Fruit fly (Drosophila melanogaster) whole organism, embryonic: Measurements from ENCODE around the gene Cpr64Ab.

Experiments
- Ada2b ChIP-seq: fragments of 200-800 bp; sonication (Bioruptor generic); IDR thresholded peaks from 2 replicates; pipeline ENCODE4 v1.3.6; 2022; ENCODE audit warnings: missing biosample characterization, missing genetic modification characterization
- Atf6 ChIP-seq: fragments of 200-800 bp; sonication (Bioruptor generic); IDR thresholded peaks from 2 replicates; pipeline ENCODE4 v1.3.6; 2022; ENCODE audit warnings: missing biosample characterization, missing genetic modification characterization
- CG10267 ChIP-seq: fragments of 200-800 bp; sonication (Bioruptor generic); optimal IDR thresholded peaks from 2 replicates; lab custom pipeline; 2018; ENCODE audit warnings: missing biosample characterization, mild to moderate bottlenecking, missing genetic modification characterization, moderate library complexity
- CG10543 ChIP-seq: fragments of 200-800 bp; sonication (Bioruptor generic); optimal IDR thresholded peaks from 3 replicates; lab custom pipeline; 2017; ENCODE audit warnings: missing biosample characterization, mild to moderate bottlenecking, missing genetic modification characterization, moderate library complexity
- CG17802 ChIP-seq: fragments of 200-800 bp; sonication (Bioruptor generic); optimal IDR thresholded peaks from 2 replicates; lab custom pipeline; 2018; ENCODE audit warnings: missing biosample characterization, mild to moderate bottlenecking, missing genetic modification characterization, moderate library complexity
- CG32532 ChIP-seq: fragments of 200-800 bp; sonication (Bioruptor generic); IDR thresholded peaks from 2 replicates; pipeline ENCODE4 v1.3.6; 2022; ENCODE audit warnings: missing biosample characterization, missing genetic modification characterization
- CG3407 ChIP-seq: fragments of 200-800 bp; sonication (Bioruptor generic); optimal IDR thresholded peaks from 2 replicates; lab custom pipeline; 2018; ENCODE audit warnings: missing biosample characterization, mild to moderate bottlenecking, missing genetic modification characterization
- CG34422 ChIP-seq: fragments of 200-800 bp; sonication (Bioruptor generic); IDR thresholded peaks from 3 replicates; pipeline ENCODE4 v1.3.6; 2022; ENCODE audit warnings: missing biosample characterization, missing genetic modification characterization
- CG4617 ChIP-seq: fragments of 200-800 bp; sonication (Bioruptor generic); optimal IDR thresholded peaks from 3 replicates; lab custom pipeline; 2016; ENCODE audit warnings: missing biosample characterization, missing genetic modification characterization, borderline replicate concordance
- CG6254 ChIP-seq: fragments of 200-800 bp; sonication (Bioruptor generic); optimal IDR thresholded peaks from 3 replicates; lab custom pipeline; 2017; ENCODE audit warnings: mild to moderate bottlenecking, missing biosample characterization, missing genetic modification reagents, missing genetic modification characterization
- Drgx ChIP-seq: fragments of 200-800 bp; sonication (Bioruptor generic); IDR thresholded peaks from 2 replicates; pipeline ENCODE4 v1.3.6; 2022; ENCODE audit warnings: missing biosample characterization, missing genetic modification characterization
- Med ChIP-seq: fragments of 200-800 bp; sonication (Bioruptor generic); peaks from one replicate; lab custom pipeline; 2016; ENCODE audit warnings: missing biosample characterization, missing genetic modification characterization, mild to moderate bottlenecking, inconsistent platforms, moderate library complexity
- Myb ChIP-seq: fragments of 200-800 bp; sonication (Bioruptor generic); optimal IDR thresholded peaks from 2 replicates; lab custom pipeline; 2016; ENCODE audit warnings: missing biosample characterization, missing genetic modification characterization
- Pdp1 ChIP-seq, 2 experiments: fragments of 200-800 bp; sonication (Bioruptor generic); optimal IDR thresholded peaks; 3 replicates each; lab custom pipeline; 2016; ENCODE audit warnings: missing biosample characterization in 2 of 2, missing genetic modification characterization in 2 of 2, mild to moderate bottlenecking in 1 of 2, moderate library complexity in 1 of 2
- Rx ChIP-seq: fragments of 200-800 bp; sonication (Bioruptor generic); IDR thresholded peaks from 2 replicates; pipeline ENCODE4 v1.3.6; 2022; ENCODE audit warnings: missing biosample characterization, missing genetic modification characterization
- Side ChIP-seq: fragments of 200-800 bp; sonication (Bioruptor generic); optimal IDR thresholded peaks from 2 replicates; lab custom pipeline; 2016; ENCODE audit warnings: missing biosample characterization, missing genetic modification characterization
- Sin3A ChIP-seq: fragments of >200 bp; optimal IDR thresholded peaks from 2 replicates; lab custom pipeline; 2018
- Stat92E ChIP-seq, 3 experiments: fragments of >200 bp in 2 of 3; fragments of 200-800 bp in 1 of 3; sonication (Bioruptor generic) in 1 of 3; optimal IDR thresholded peaks; 2 replicates each; lab custom pipeline; 2017 to 2019; ENCODE audit warnings: missing biosample characterization in 3 of 3, missing genetic modification characterization in 3 of 3, mild to moderate bottlenecking in 1 of 3, moderate library complexity in 1 of 3
- ato ChIP-seq: fragments of 200-800 bp; sonication (Bioruptor generic); IDR thresholded peaks from 2 replicates; pipeline ENCODE4 v1.3.6; 2022; ENCODE audit warnings: missing biosample characterization, missing genetic modification characterization; ENCODE audit not compliant: partially characterized antibody
- cato ChIP-seq: fragments of 200-800 bp; sonication (Bioruptor generic); optimal IDR thresholded peaks from 2 replicates; lab custom pipeline; 2016; ENCODE audit warnings: missing biosample characterization, missing genetic modification characterization, borderline replicate concordance
- cg ChIP-seq: fragments of 200-800 bp; sonication (Bioruptor generic); optimal IDR thresholded peaks from 3 replicates; lab custom pipeline; 2019; ENCODE audit warnings: missing biosample characterization, mild to moderate bottlenecking, missing genetic modification characterization, moderate library complexity
- chm ChIP-seq: fragments of 200-800 bp; sonication (Bioruptor generic); IDR thresholded peaks from 2 replicates; pipeline ENCODE4 v1.3.6; 2022; ENCODE audit warnings: missing biosample characterization, missing genetic modification characterization
- ci ChIP-seq: fragments of 200-800 bp; sonication (Bioruptor generic); IDR thresholded peaks from 3 replicates; pipeline ENCODE4 v1.3.6; 2022; ENCODE audit warnings: missing biosample characterization, missing genetic modification characterization
- croc ChIP-seq: fragments of 200-800 bp; sonication (Bioruptor generic); conservative IDR thresholded peaks from 3 replicates; pipeline ENCODE4 v1.3.6; 2022; ENCODE audit warnings: missing biosample characterization, missing genetic modification characterization
- crp ChIP-seq, 2 experiments: fragments of 200-800 bp; sonication (Bioruptor generic); optimal IDR thresholded peaks; 2 replicates in 1 of 2; 3 replicates in 1 of 2; lab custom pipeline; 2017; ENCODE audit warnings: missing biosample characterization in 2 of 2, missing genetic modification characterization in 2 of 2, mild to moderate bottlenecking in 1 of 2, moderate library complexity in 1 of 2
- dpn ChIP-seq, 2 experiments: fragments of 200-800 bp; sonication (Bioruptor generic); optimal IDR thresholded peaks; 3 replicates each; lab custom pipeline; 2016; ENCODE audit warnings: missing biosample characterization in 2 of 2, missing genetic modification characterization in 2 of 2
- ems ChIP-seq: fragments of 200-800 bp; sonication (Bioruptor generic); optimal IDR thresholded peaks from 3 replicates; lab custom pipeline; 2016; ENCODE audit warnings: missing biosample characterization, missing genetic modification characterization
- esg ChIP-seq: fragments of 200-800 bp; sonication (Bioruptor generic); conservative IDR thresholded peaks from 2 replicates; pipeline ENCODE4 v1.3.6; 2022; ENCODE audit warnings: missing biosample characterization, missing genetic modification characterization
- gro ChIP-seq: fragments of 200-800 bp; sonication (Bioruptor generic); optimal IDR thresholded peaks from 2 replicates; lab custom pipeline; 2016; ENCODE audit warnings: missing biosample characterization, missing genetic modification characterization
- kay ChIP-seq: fragments of 200-800 bp; sonication (Bioruptor generic); optimal IDR thresholded peaks from 2 replicates; lab custom pipeline; 2016; ENCODE audit warnings: missing biosample characterization, missing genetic modification characterization
- ken ChIP-seq: fragments of 200-800 bp; sonication (Bioruptor generic); IDR thresholded peaks from 3 replicates; pipeline ENCODE4 v1.3.6; 2022; ENCODE audit warnings: missing biosample characterization, missing genetic modification characterization
- klu ChIP-seq: fragments of 200-800 bp; sonication (Bioruptor generic); IDR thresholded peaks from 2 replicates; pipeline ENCODE4 v1.3.6; 2022; ENCODE audit warnings: missing biosample characterization, missing genetic modification characterization
- kni ChIP-seq: fragments of 200-800 bp; sonication (Bioruptor generic); optimal IDR thresholded peaks from 3 replicates; lab custom pipeline; 2017; ENCODE audit warnings: mild to moderate bottlenecking, missing biosample characterization, missing genetic modification reagents, missing genetic modification characterization
- nmo ChIP-seq: fragments of 200-800 bp; sonication (Bioruptor generic); optimal IDR thresholded peaks from 2 replicates; lab custom pipeline; 2018; ENCODE audit warnings: missing biosample characterization, mild to moderate bottlenecking, missing genetic modification characterization, moderate library complexity
- odd ChIP-seq: fragments of 200-800 bp; sonication (Bioruptor generic); optimal IDR thresholded peaks from 2 replicates; lab custom pipeline; 2017; ENCODE audit warnings: missing biosample characterization, mild to moderate bottlenecking, missing genetic modification characterization
- ranshi ChIP-seq: fragments of 200-800 bp; sonication (Bioruptor generic); IDR thresholded peaks from 2 replicates; pipeline ENCODE4 v1.3.6; 2022; ENCODE audit warnings: missing biosample characterization, missing genetic modification characterization
- sd ChIP-seq: fragments of 200-800 bp; sonication (Bioruptor generic); optimal IDR thresholded peaks from 3 replicates; lab custom pipeline; 2018; ENCODE audit warnings: missing biosample characterization, mild to moderate bottlenecking, missing genetic modification characterization, moderate library complexity
- sim ChIP-seq: fragments of 200-800 bp; sonication (Bioruptor generic); IDR thresholded peaks from 2 replicates; pipeline ENCODE4 v1.3.6; 2022; ENCODE audit warnings: missing biosample characterization, missing genetic modification characterization
- sisA ChIP-seq: fragments of 200-800 bp; sonication (Bioruptor generic); IDR thresholded peaks from 2 replicates; pipeline ENCODE4 v1.3.6; 2022; ENCODE audit warnings: missing biosample characterization, missing genetic modification characterization
- slbo ChIP-seq: fragments of 200-800 bp; sonication (Bioruptor generic); IDR thresholded peaks from 2 replicates; pipeline ENCODE4 v1.3.6; 2022; ENCODE audit warnings: missing biosample characterization, missing genetic modification characterization
- sr ChIP-seq: fragments of 200-800 bp; sonication (Bioruptor generic); IDR thresholded peaks from 3 replicates; pipeline ENCODE4 v1.3.6; 2022; ENCODE audit warnings: missing biosample characterization, missing genetic modification characterization
- stc ChIP-seq: fragments of 200-800 bp; sonication (Bioruptor generic); IDR thresholded peaks from 2 replicates; pipeline ENCODE4 v1.3.6; 2022; ENCODE audit warnings: missing biosample characterization, missing genetic modification characterization
- stwl ChIP-seq: fragments of 200-800 bp; sonication (Bioruptor generic); optimal IDR thresholded peaks from 3 replicates; lab custom pipeline; 2018; ENCODE audit warnings: missing biosample characterization, mild to moderate bottlenecking, missing genetic modification characterization, moderate library complexity
- tll ChIP-seq, 2 experiments: fragments of 200-800 bp in 1 of 2; fragments of >200 bp in 1 of 2; sonication (Bioruptor generic) in 1 of 2; optimal IDR thresholded peaks; 2 replicates each; lab custom pipeline; 2017 to 2019; ENCODE audit warnings: missing biosample characterization in 2 of 2, missing genetic modification characterization in 2 of 2, mild to moderate bottlenecking in 1 of 2, moderate library complexity in 1 of 2
- vnd ChIP-seq: fragments of 200-800 bp; sonication (Bioruptor generic); IDR thresholded peaks from 3 replicates; pipeline ENCODE4 v1.3.6; 2022; ENCODE audit warnings: missing biosample characterization, missing genetic modification characterization; ENCODE audit not compliant: partially characterized antibody

The Cpr64Ab gene

DNA sequence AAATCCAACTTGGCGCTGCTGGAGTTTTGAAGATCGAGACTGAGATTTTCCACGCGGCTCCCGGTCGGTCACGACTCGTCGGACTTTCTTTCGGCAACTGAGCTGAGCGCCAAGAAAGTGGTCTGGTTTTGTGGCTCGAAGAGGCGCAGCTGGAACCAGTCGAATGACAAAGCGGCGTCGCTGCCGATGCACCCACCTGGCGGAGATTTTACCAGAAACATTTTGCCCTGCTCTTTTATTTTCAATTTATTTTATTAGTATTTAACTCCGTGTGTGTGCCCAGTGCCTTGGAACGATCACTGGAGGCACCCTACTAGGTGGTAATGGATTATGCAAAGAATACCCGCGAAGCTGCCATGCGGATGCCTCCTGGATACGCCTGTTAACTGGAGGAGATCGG lies 7.1 kb downstream of the Cpr64Ab start, which contains the start of gene CG15005:
CG15005 (minus strand) TSS at position 101 of the 400 bp plus-strand sequence.
- TF ChIP-seq CG10267 (tag; lab: Kevin White, UChicago) (no peak), Stat92E (GFP tag; optimal IDR thresholded peaks at IDR 0.05; lab: Kevin White, UChicago) (no peak), Rx (GFP tag; lab: Robert Waterston, UW) (no peak), CG17802 (tag; lab: Kevin White, UChicago) (no peak), vnd (GFP tag; lab: Robert Waterston, UW) (no peak), sisA (GFP tag; lab: Robert Waterston, UW) (no peak), CG10543 (GFP tag; lab: Kevin White, UChicago) (no peak), cato (GFP tag; lab: Kevin White, UChicago) (no peak), ems (GFP tag; lab: Kevin White, UChicago) (no peak), gro (GFP tag; lab: Kevin White, UChicago) (no peak)
- TF ChIP-seq, all 482 proteins: peak for 0

DNA sequence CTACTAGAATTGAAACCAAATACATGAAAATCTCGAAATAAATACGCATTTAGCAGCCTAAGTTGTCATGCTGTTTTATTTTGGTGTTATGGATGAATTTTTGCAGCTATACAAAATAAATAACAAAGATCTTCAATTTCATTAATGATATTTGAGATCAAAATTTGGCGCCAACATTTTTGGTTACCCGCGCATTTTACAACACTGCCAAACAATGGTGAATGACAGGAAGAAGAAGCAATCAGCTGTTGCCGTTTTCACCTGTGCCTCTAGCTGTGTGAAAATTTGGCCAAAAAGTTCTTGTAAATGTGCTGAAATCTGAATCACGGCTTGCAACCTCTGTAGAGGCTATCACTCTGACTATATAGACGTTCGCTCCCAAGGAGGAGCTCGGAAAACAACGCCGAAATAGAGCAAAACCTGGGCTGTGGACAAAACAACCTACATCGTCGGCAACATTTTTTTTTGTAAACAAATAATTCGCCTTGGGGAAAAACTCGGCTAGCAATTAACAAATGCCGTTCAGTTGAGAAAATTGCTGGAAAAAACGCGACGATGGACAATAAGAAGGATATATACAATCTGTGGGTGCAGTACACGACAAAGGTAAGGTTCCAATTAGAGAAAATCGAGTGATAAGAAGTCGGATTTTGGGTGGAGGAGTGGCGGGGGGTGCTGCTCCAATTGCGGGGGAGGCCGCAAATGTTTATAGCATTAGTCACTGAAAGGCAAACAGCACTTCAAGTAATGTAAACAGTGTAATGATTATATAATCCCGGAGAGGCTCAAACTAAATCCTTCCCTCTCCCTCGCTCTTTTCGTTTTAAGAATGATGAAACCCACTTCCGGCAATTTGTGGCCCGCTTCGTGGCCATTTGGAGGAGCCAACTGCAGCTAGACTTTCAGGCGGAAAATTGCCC lies 17.4 kb downstream of the Cpr64Ab start, which contains the start of gene CG43367:
CG43367 (plus strand) TSS at position 264 of the 920 bp plus-strand sequence.
- TF ChIP-seq odd (GFP tag; lab: Kevin White, UChicago) (no peak), Atf6 (GFP tag; lab: Robert Waterston, UW) (0 out of 2 replicates have a peak, but pooled peaks have one; percentile 22), dpn (GFP tag; optimal IDR thresholded peaks at IDR 0.05; lab: Kevin White, UChicago) (peak in 1 of 2 experiments; percentile 40), Ada2b (GFP tag; lab: Robert Waterston, UW) (no peak), nmo (GFP tag; lab: Kevin White, UChicago) (peak; percentile 15), ken (GFP tag; lab: Robert Waterston, UW) (peak; percentile 31; the same call in 1 of the 3 replicates), CG6254 (no peak), CG4617 (GFP tag; lab: Kevin White, UChicago) (peak; percentile 29), croc (GFP tag; lab: Robert Waterston, UW) (no peak), chm (GFP tag; lab: Robert Waterston, UW) (0 out of 2 replicates have a peak, but pooled peaks have one; percentile 11), ranshi (peak; percentile 5; the same call in 1 of the 2 replicates), slbo (peak; percentile 41; the same call in 1 of the 2 replicates), kni (GFP tag; lab: Kevin White, UChicago) (peak; percentile 60), kay (GFP tag; lab: Kevin White, UChicago) (peak; percentile 26), ci (GFP tag; lab: Robert Waterston, UW) (0 out of 3 replicates have a peak, but pooled peaks have one; percentile 37), cg (GFP tag; lab: Kevin White, UChicago) (no peak), CG34422 (GFP tag; lab: Robert Waterston, UW) (peak; percentile 29; the same call in 1 of the 3 replicates), Myb (GFP tag; lab: Kevin White, UChicago) (peak; percentile 45), sr (GFP tag; lab: Robert Waterston, UW) (peak; percentile 77), tll (GFP tag; optimal IDR thresholded peaks at IDR 0.05; lab: Kevin White, UChicago) (peak in 1 of 2 experiments; percentile 34), sim (GFP tag; lab: Robert Waterston, UW) (no peak), Pdp1 (GFP tag; optimal IDR thresholded peaks at IDR 0.05; lab: Kevin White, UChicago) (peak in 1 of 2 experiments; percentile 93), Sin3A (lab: Kevin White, UChicago) (peak; percentile 27), CG32532 (GFP tag; lab: Robert Waterston, UW) (peak; percentile 32; the same call in 1 of the 2 replicates), klu (0 out of 2 replicates have a peak, but pooled peaks have one; percentile 21), Med (peak; percentile 89), esg (GFP tag; lab: Robert Waterston, UW) (no peak), ato (no peak), Side (peak; percentile 20), Drgx (GFP tag; lab: Robert Waterston, UW) (no peak), stwl (tag; lab: Kevin White, UChicago) (peak; percentile 50), crp (GFP tag; optimal IDR thresholded peaks at IDR 0.05; lab: Kevin White, UChicago) (peak; percentile 94 to 98), sd (tag; lab: Kevin White, UChicago) (peak; percentile 97), stc (GFP tag; lab: Robert Waterston, UW) (peak; percentile 11; the same call in 1 of the 2 replicates), CG3407 (GFP tag; lab: Kevin White, UChicago) (peak; percentile 57)
